Fruit fly (Drosophila melanogaster) Kc167 (cell line): ENCODE results near the gene CG13931.

Experiments used
- Myc ChIP-seq: fragments of >200 bp; optimal IDR thresholded peaks from 2 replicates; lab custom pipeline; 2017; ENCODE audit warnings: missing external identifiers
- Sin3A ChIP-seq: fragments of >200 bp; optimal IDR thresholded peaks from 2 replicates; lab custom pipeline; 2018; ENCODE audit warnings: missing external identifiers
- h ChIP-seq: fragments of >200 bp; optimal IDR thresholded peaks from 3 replicates; lab custom pipeline; 2018; ENCODE audit warnings: missing external identifiers
- insv ChIP-seq: fragments of >200 bp; optimal IDR thresholded peaks from 3 replicates; lab custom pipeline; 2018; ENCODE audit warnings: missing external identifiers
- psq ChIP-seq: fragments of >200 bp; optimal IDR thresholded peaks from 2 replicates; lab custom pipeline; 2017; ENCODE audit warnings: missing external identifiers
- ttk ChIP-seq: sonication (Bioruptor generic); optimal IDR thresholded peaks from 2 replicates; lab custom pipeline; 2017; ENCODE audit warnings: missing external identifiers

CG13931 gene

DNA sequence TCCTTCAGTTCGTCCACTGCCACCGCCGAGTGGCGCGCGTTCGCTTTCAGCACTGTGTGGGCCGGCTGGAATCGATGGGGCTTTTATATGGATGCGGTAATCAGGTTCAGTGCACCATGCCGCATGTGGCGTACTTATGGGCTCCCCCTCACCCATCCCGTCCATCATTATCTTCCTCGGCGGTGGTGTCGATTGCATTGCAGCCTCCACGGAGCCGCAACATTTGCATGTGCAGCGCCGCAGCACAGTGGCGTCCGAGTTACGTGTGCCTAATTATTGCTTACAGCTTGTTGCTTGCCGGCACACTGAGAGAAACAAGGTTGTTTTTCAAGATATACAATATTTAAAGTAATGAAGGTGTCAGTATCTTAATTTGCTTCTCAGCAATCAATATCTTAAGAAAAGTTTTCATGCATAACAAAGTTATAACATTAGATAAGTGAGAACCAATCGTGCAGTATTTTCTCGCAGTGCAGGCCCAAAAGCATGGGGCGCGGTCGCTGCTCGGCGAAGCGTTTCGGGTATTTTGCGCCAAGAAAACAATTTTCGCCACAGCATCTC, at the start of gene CG13931:
CG13931 (minus strand) TSS at position 41 of the 561 bp plus-strand sequence.
- TF ChIP-seq Sin3A (lab: Kevin White, UChicago) (no peak), insv (no peak), ttk (lab: Kevin White, UChicago) (no peak), psq (lab: Kevin White, UChicago) (no peak), h (lab: Kevin White, UChicago) (no peak), Myc (no peak)

DNA sequence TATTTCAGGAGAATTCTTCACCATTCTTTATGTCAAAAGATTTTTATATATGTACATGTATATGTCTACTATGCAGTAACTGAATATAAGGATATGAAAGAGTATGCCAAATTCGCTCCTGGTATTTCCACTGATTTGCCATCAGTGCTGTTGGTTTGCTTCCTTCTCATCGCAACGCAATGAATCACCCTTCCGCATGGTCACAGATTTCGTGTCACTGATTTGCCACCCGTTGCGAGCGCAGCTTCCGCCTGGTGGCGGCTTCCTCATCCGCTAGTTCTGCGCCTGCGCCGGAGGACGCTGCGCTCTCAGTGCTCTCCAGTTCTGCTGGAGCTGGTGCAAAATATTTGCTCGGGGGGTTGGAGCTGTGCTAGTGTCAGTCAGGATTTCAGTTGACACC, 46.0 kb upstream of the CG13931 start:
- no peak for TF ChIP-seq psq (lab: Kevin White, UChicago)

DNA sequence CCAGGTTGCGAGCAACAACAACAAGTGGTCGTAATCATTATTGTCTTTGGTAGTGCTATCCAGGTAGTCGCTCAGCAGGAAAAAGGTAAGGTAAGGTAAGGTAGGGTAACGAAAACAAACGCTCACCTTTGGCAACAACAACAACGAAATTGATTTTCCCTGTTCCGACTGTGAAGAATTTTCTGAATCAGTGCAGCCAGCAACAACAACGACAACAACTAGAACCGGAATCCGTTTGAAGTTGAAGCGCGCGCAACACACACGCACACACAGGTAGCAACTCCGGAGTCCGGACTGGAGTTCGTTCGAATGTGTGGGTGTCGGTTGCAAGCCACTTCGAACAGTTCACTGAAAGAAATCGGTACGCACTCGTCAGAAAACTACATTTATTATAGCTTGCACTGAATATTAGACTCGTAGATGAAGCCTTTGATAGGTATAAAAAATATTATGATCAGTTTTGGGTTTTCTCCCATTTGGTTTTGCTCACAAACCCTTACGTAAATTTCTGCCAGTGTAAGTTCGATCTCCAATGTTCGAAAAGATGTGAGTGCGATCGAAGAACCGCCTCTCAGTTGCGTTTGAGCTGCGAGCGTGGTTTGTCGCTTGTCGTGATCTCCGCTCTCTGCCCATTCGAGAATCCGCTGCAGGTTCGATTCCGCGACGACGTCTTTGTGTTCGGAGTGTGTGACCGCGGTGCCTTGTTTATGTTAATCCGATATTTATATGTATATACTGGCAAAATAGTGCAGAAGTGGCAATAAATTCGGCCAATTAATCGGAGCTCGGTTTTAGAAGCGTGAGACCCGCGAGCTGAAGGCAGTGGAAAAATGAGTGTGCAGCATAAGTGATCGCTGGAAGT, 44.4 kb upstream of the CG13931 start, which contains the start of gene CG13921:
CG13921 (plus strand) TSS at position 570 of the 862 bp plus-strand sequence.
- TF ChIP-seq Myc (no peak), insv (no peak), psq (lab: Kevin White, UChicago) (no peak), Sin3A (lab: Kevin White, UChicago) (no peak), ttk (lab: Kevin White, UChicago) (no peak), h (lab: Kevin White, UChicago) (no peak)

- TF ChIP-seq psq (lab: Kevin White, UChicago) (no peak), Myc (no peak), Sin3A (lab: Kevin White, UChicago) (no peak), h (lab: Kevin White, UChicago) (no peak)
Measured at dm6 chr3L:1745432-1745831, 43.2 kb upstream of the CG13931 start.

DNA sequence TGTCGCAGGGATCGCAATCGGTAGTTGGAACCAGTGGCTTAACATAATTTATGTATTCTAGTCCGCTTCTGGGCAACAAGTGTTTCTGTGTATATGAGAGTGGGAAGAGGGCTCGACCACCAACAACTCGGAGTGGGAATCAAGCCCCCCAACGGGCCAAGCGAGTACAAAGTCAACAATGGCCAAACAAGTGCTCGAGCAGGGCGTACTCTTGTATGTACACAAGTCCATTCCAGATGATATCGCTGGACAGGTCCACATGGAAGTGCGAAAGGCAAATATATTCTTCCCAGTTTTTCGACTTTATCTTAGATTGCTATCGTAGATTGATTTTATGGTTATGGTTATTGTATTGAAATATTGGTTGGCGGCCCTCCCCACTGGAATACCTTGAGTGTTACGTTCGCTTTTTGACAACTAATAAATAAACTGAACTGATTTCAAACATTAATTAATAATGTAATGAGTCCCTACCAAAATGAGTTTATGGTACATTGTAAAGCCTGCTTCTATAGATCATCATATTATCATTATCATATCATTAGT, 40.4 kb upstream of the CG13931 start:
- TF ChIP-seq h (lab: Kevin White, UChicago) (no peak), Sin3A (lab: Kevin White, UChicago) (no peak), psq (lab: Kevin White, UChicago) (no peak), Myc (no peak), ttk (lab: Kevin White, UChicago) (no peak)

DNA sequence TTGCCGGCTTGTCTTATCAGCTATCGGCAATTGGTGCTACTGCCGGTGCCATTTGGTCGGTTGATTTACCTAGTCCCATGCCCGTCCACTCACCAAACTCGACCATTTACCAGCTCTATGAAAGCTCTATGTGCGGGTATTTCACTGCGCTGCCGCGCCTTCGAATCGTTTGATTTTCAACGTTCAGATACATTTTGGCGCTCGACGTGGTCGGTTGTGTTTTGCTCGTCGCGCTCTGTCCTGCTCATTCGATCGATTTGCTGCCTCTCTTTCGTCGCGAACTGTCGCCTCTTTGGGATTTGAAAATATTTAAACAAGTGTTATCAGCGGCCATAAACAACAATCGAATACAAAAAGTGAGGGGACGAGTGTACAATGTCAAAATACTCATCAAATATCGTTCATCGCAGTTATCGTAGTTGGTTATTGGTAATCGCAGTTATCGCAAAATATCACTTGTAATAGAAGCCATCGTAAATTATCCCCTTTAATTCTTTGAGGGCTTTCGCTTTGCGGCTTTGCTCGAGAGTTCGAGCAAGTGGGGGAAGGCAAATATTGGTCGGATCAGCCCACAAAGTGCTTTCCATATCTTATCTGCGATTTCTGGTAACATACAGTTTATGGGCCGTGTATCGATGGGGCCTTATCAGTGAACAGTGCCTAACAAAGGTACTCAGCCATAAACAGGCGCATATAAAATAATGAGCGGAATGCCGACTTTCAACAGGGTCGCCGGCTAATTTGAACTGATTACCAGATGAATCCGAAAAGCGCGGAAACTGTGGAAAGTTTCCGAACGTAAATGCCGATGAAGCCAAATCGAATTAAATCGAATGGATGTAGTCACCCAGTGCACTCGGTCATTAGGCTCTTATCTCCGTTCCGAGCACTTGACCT, 39.7 kb upstream of the CG13931 start:
- TF ChIP-seq insv (no peak), psq (lab: Kevin White, UChicago) (no peak), Sin3A (lab: Kevin White, UChicago) (no peak), Myc (no peak), h (lab: Kevin White, UChicago) (no peak), ttk (lab: Kevin White, UChicago) (no peak)

- TF ChIP-seq Sin3A (lab: Kevin White, UChicago) (no peak), Myc (no peak), insv (no peak), psq (lab: Kevin White, UChicago) (no peak), h (lab: Kevin White, UChicago) (no peak), ttk (lab: Kevin White, UChicago) (no peak)
Measured at dm6 chr3L:1741107-1741506, 38.9 kb upstream of the CG13931 start.

- TF ChIP-seq ttk (lab: Kevin White, UChicago) (no peak), insv (no peak), psq (lab: Kevin White, UChicago) (no peak), Sin3A (lab: Kevin White, UChicago) (no peak), h (lab: Kevin White, UChicago) (no peak), Myc (no peak)
Measured at dm6 chr3L:1740129-1740975, 38.1 kb upstream of the CG13931 start.

- TF ChIP-seq h (lab: Kevin White, UChicago): no peak
- no peak for TF ChIP-seq insv
- TF ChIP-seq Myc: no peak
- TF ChIP-seq psq (lab: Kevin White, UChicago): no peak
- TF ChIP-seq Sin3A (lab: Kevin White, UChicago): no peak
- no peak for TF ChIP-seq ttk (lab: Kevin White, UChicago)
Measured at dm6 chr3L:1739522-1740128, 37.4 kb upstream of the CG13931 start.
